Worm (Caenorhabditis elegans): Measurements from ENCODE around the gene rig-3.
A peak's percentile ranks its signal among the peaks of the same experiment; 100 is the strongest.

- no peak for TF ChIP-seq nhr-28 (tag; optimal IDR thresholded peaks at IDR 0.05)
- TF ChIP-seq nhr-237 (tag; optimal IDR thresholded peaks at IDR 0.05): no peak
- no peak for TF ChIP-seq nhr-76 (tag; optimal IDR thresholded peaks at IDR 0.05)
- TF ChIP-seq flh-1 (GFP tag; optimal IDR thresholded peaks at IDR 0.05): no peak
- TF ChIP-seq nhr-12 (tag; optimal IDR thresholded peaks at IDR 0.05): no peak
- TF ChIP-seq mab-5 (tag; optimal IDR thresholded peaks at IDR 0.05): peak; percentile 43
- no peak for TF ChIP-seq lsy-2 (tag; optimal IDR thresholded peaks at IDR 0.05)
- TF ChIP-seq unc-62 (GFP tag; optimal IDR thresholded peaks at IDR 0.05): peak; percentile 95
Measured at ce11 chrX:6894104-6894503, 40.7 kb downstream of the rig-3 start.
